Fruit fly (Drosophila melanogaster) whole organism, prepupa: ENCODE data around the gene CG15255.

Source experiments
- CG10669 ChIP-seq: fragments of 200-800 bp; sonication (Bioruptor generic); optimal IDR thresholded peaks from 3 replicates; lab custom pipeline; 2018; ENCODE audit warnings: missing biosample characterization, mild to moderate bottlenecking, missing genetic modification characterization, moderate library complexity
- CG11294 ChIP-seq: fragments of 200-800 bp; sonication (Bioruptor generic); IDR thresholded peaks from 2 replicates; pipeline ENCODE4 v1.3.6; 2022; ENCODE audit warnings: missing biosample characterization, missing genetic modification characterization
- Eip75B ChIP-seq: fragments of 200-800 bp; sonication (Bioruptor generic); optimal IDR thresholded peaks from 3 replicates; lab custom pipeline; 2016; ENCODE audit warnings: missing biosample characterization, missing genetic modification characterization

- TF ChIP-seq CG11294 (no peak), Eip75B (GFP tag; lab: Kevin White, UChicago) (no peak), CG10669 (no peak)
Observed at dm6 chr2L:15643791-15644190, 32.3 kb upstream of the CG15255 start.
